Worm (Caenorhabditis elegans) whole organism, L2 larva: Measurements from ENCODE around the gene srw-26.

Experiments
- blmp-1 ChIP-seq: sonication (generic microtip); optimal IDR thresholded peaks from 2 replicates; lab custom pipeline; 2017; ENCODE audit warnings: missing genetic modification characterization, mild to moderate bottlenecking, missing compliant biosample characterization, antibody characterized with exemption, moderate library complexity; ENCODE audit not compliant: insufficient read depth
- lin-39 ChIP-seq: fragments of 150-350 bp; optimal IDR thresholded peaks from 2 replicates; lab custom pipeline; 2014; ENCODE audit warnings: missing biosample characterization, missing genetic modification reagents, missing genetic modification characterization

DNA sequence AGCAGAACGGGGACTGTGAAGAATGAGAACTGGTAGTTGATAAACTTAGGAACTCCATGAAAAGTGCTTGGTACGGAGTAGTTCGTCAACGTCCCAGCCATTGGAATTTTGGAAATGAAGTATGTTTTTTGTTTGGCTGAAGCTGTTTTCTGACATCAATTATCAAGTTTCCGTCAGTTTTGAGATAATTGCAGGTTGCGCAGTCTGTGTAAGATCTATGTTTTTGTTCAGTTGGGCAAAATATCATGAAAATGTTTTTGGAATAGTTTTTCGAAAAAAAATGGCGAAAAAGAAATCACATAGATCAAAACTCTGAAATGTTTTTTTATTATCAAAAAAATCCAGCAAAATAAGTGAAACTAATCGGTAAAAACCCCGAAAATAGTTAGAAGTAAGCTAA, 42.5 kb upstream of the srw-26 start, which contains the start of gene sru-22:
- TF ChIP-seq lin-39 (tag; lab: Kevin White, UChicago): no peak
- no peak for TF ChIP-seq blmp-1 (tag; lab: Kevin White, UChicago)
